Fruit fly (Drosophila melanogaster): ENCODE measurements around the gene CG33710.

CG33710 gene

dm6 chr3L:20000878-20001640 is 48.5 kb upstream of the CG33710 start (continued):
- TF ChIP-seq tio (GFP tag; optimal IDR thresholded peaks at IDR 0.05) (no peak), zen (tag; optimal IDR thresholded peaks at IDR 0.05) (peak; percentile 2), z (GFP tag; IDR thresholded peaks at IDR 0.05) (no peak), BtbVII (GFP tag; optimal IDR thresholded peaks at IDR 0.05) (no peak), Max (GFP tag; optimal IDR thresholded peaks at IDR 0.05) (no peak), CG17912 (GFP tag; optimal IDR thresholded peaks at IDR 0.05) (peak; percentile 4), jigr1 (GFP tag; IDR thresholded peaks at IDR 0.05) (peak; percentile 49; the same call in 1 of the 3 replicates), CoRest (tag; optimal IDR thresholded peaks at IDR 0.05) (no peak), sens-2 (GFP tag; IDR thresholded peaks at IDR 0.05) (no peak), CG17359 (tag; optimal IDR thresholded peaks at IDR 0.05) (no peak), D (optimal IDR thresholded peaks at IDR 0.05) (no peak), D (GFP tag; optimal IDR thresholded peaks at IDR 0.05) (no peak), CG3847 (GFP tag; IDR thresholded peaks at IDR 0.05) (no peak), CG15011 (GFP tag; optimal IDR thresholded peaks at IDR 0.05) (no peak), CG33557 (GFP tag; optimal IDR thresholded peaks at IDR 0.05) (peak; percentile 11), grn (GFP tag; optimal IDR thresholded peaks at IDR 0.05) (no peak), CG5245 (GFP tag; optimal IDR thresholded peaks at IDR 0.05) (no peak), CG13775 (GFP tag; optimal IDR thresholded peaks at IDR 0.05) (no peak), Med (GFP tag) (peak; percentile 70), CG8924 (tag; optimal IDR thresholded peaks at IDR 0.05) (no peak), Jarid2 (GFP tag; optimal IDR thresholded peaks at IDR 0.05) (no peak), Dll (GFP tag; IDR thresholded peaks at IDR 0.05; ENCODE audit: partially characterized antibody) (peak; percentile 47; the same call in 2 of the 4 replicates), Lim3 (GFP tag; IDR thresholded peaks at IDR 0.05) (no peak), CG12236 (GFP tag; optimal IDR thresholded peaks at IDR 0.05) (no peak), CG9932 (GFP tag; IDR thresholded peaks at IDR 0.05) (no peak), CG16813 (GFP tag; IDR thresholded peaks at IDR 0.05; ENCODE audit: partially characterized antibody) (no peak), gcm (GFP tag; optimal IDR thresholded peaks at IDR 0.05) (no peak), mam (GFP tag; optimal IDR thresholded peaks at IDR 0.05) (no peak), CG1529 (GFP tag; optimal IDR thresholded peaks at IDR 0.05) (no peak), Dip3 (GFP tag; optimal IDR thresholded peaks at IDR 0.05) (no peak), Hsf (GFP tag; optimal IDR thresholded peaks at IDR 0.05) (no peak), ac (GFP tag; optimal IDR thresholded peaks at IDR 0.05) (no peak), Oli (tag; optimal IDR thresholded peaks at IDR 0.05) (no peak), wor (GFP tag; IDR thresholded peaks at IDR 0.05) (no peak), CG10565 (GFP tag; optimal IDR thresholded peaks at IDR 0.05) (no peak), CG7556 (GFP tag; optimal IDR thresholded peaks at IDR 0.05) (no peak), HLH4C (GFP tag; IDR thresholded peaks at IDR 0.05; ENCODE audit: partially characterized antibody) (no peak), sima (GFP tag; optimal IDR thresholded peaks at IDR 0.05) (no peak), Eip74EF (GFP tag; optimal IDR thresholded peaks at IDR 0.05) (no peak), ham (GFP tag; IDR thresholded peaks at IDR 0.05) (no peak), pita (GFP tag; optimal IDR thresholded peaks at IDR 0.05) (no peak), Ptx1 (GFP tag; IDR thresholded peaks at IDR 0.05) (no peak), fd102C (GFP tag; optimal IDR thresholded peaks at IDR 0.05) (no peak), ems (GFP tag; optimal IDR thresholded peaks at IDR 0.05) (no peak), en (GFP tag; optimal IDR thresholded peaks at IDR 0.05) (no peak), NFAT (GFP tag; IDR thresholded peaks at IDR 0.05) (no peak), gem (tag; optimal IDR thresholded peaks at IDR 0.05) (no peak), dmrt99B (tag; optimal IDR thresholded peaks at IDR 0.05) (no peak), sob (GFP tag; IDR thresholded peaks at IDR 0.05) (no peak), peb (GFP tag; IDR thresholded peaks at IDR 0.05) (no peak)

Data from whole organism, embryonic.